Fruit fly (Drosophila melanogaster) whole organism, adult: ENCODE data around the gene cutlet.

Source experiments
- CG11617 ChIP-seq: fragments of 200-800 bp; sonication (Bioruptor generic); optimal IDR thresholded peaks from 2 replicates; lab custom pipeline; 2017; ENCODE audit warnings: mild to moderate bottlenecking, missing biosample characterization, missing genetic modification reagents, missing genetic modification characterization
- CG12768 ChIP-seq: fragments of 200-800 bp; sonication (Bioruptor generic); optimal IDR thresholded peaks from 2 replicates; lab custom pipeline; 2017; ENCODE audit warnings: missing biosample characterization, missing genetic modification characterization, mild to moderate bottlenecking, moderate library complexity, missing genetic modification reagents
- CG14711 ChIP-seq: fragments of 200-800 bp; sonication (Bioruptor generic); optimal IDR thresholded peaks from 2 replicates; lab custom pipeline; 2018; ENCODE audit warnings: missing biosample characterization, mild to moderate bottlenecking, missing genetic modification characterization, moderate library complexity
- CG1620 ChIP-seq: fragments of 200-800 bp; sonication (Bioruptor generic); optimal IDR thresholded peaks from 2 replicates; lab custom pipeline; 2016; ENCODE audit warnings: missing biosample characterization, missing genetic modification characterization
- CG33017 ChIP-seq: fragments of 200-800 bp; sonication (Bioruptor generic); optimal IDR thresholded peaks from 2 replicates; lab custom pipeline; 2018; ENCODE audit warnings: missing biosample characterization, mild to moderate bottlenecking, missing genetic modification characterization, moderate library complexity
- CG5204 ChIP-seq: fragments of 200-800 bp; sonication (Bioruptor generic); optimal IDR thresholded peaks from 2 replicates; lab custom pipeline; 2016; ENCODE audit warnings: missing biosample characterization, missing genetic modification characterization
- CG7045 ChIP-seq: fragments of 200-800 bp; sonication (Bioruptor generic); optimal IDR thresholded peaks from 2 replicates; lab custom pipeline; 2017; ENCODE audit warnings: missing biosample characterization, mild to moderate bottlenecking, missing genetic modification characterization
- CG7101 ChIP-seq: fragments of 200-800 bp; sonication (Bioruptor generic); optimal IDR thresholded peaks from 2 replicates; lab custom pipeline; 2018; ENCODE audit warnings: missing biosample characterization, mild to moderate bottlenecking, missing genetic modification characterization, moderate library complexity
- Clk ChIP-seq: fragments of 200-800 bp; sonication (Bioruptor generic); optimal IDR thresholded peaks from 2 replicates; lab custom pipeline; 2017; ENCODE audit warnings: missing biosample characterization, missing genetic modification characterization
- Crg-1 ChIP-seq: fragments of 200-800 bp; sonication (Bioruptor generic); optimal IDR thresholded peaks from 2 replicates; lab custom pipeline; 2016; ENCODE audit warnings: missing biosample characterization, missing genetic modification characterization
- Hr96 ChIP-seq: fragments of 200-800 bp; sonication (Bioruptor generic); optimal IDR thresholded peaks from 2 replicates; lab custom pipeline; 2016; ENCODE audit warnings: missing biosample characterization, missing genetic modification characterization
- Mnt ChIP-seq: fragments of 200-800 bp; sonication (Bioruptor generic); optimal IDR thresholded peaks from 2 replicates; lab custom pipeline; 2016; ENCODE audit warnings: missing biosample characterization, mild to moderate bottlenecking, missing genetic modification characterization
- bab1 ChIP-seq: fragments of 200-800 bp; sonication (Bioruptor generic); optimal IDR thresholded peaks from 3 replicates; lab custom pipeline; 2019; ENCODE audit warnings: missing biosample characterization, mild to moderate bottlenecking, missing genetic modification characterization, moderate library complexity
- cic ChIP-seq: fragments of 200-800 bp; sonication (Bioruptor generic); optimal IDR thresholded peaks from 2 replicates; lab custom pipeline; 2017; ENCODE audit warnings: missing biosample characterization, mild to moderate bottlenecking, missing genetic modification characterization, moderate library complexity
- cnc ChIP-seq, 2 experiments: fragments of >200 bp; optimal IDR thresholded peaks; 2 replicates each; lab custom pipeline; 2017
- kay ChIP-seq: fragments of 200-800 bp; sonication (Bioruptor generic); peaks from one replicate; lab custom pipeline; 2016; ENCODE audit warnings: missing biosample characterization, missing genetic modification characterization, borderline replicate concordance
- ovo ChIP-seq: fragments of 200-800 bp; sonication (Bioruptor generic); optimal IDR thresholded peaks from 2 replicates; lab custom pipeline; 2016; ENCODE audit warnings: missing biosample characterization, missing genetic modification characterization
- pad ChIP-seq: fragments of 200-800 bp; sonication (Bioruptor generic); optimal IDR thresholded peaks from 3 replicates; lab custom pipeline; 2017; ENCODE audit warnings: missing biosample characterization, missing genetic modification characterization, mild to moderate bottlenecking, moderate library complexity, missing genetic modification reagents
- tj ChIP-seq: fragments of 200-800 bp; sonication (Bioruptor generic); optimal IDR thresholded peaks from 3 replicates; lab custom pipeline; 2017; ENCODE audit warnings: missing biosample characterization, mild to moderate bottlenecking, missing genetic modification characterization, moderate library complexity
- toe ChIP-seq: fragments of 200-800 bp; sonication (Bioruptor generic); optimal IDR thresholded peaks from 2 replicates; lab custom pipeline; 2016; ENCODE audit warnings: missing biosample characterization, missing genetic modification characterization

cutlet gene

DNA sequence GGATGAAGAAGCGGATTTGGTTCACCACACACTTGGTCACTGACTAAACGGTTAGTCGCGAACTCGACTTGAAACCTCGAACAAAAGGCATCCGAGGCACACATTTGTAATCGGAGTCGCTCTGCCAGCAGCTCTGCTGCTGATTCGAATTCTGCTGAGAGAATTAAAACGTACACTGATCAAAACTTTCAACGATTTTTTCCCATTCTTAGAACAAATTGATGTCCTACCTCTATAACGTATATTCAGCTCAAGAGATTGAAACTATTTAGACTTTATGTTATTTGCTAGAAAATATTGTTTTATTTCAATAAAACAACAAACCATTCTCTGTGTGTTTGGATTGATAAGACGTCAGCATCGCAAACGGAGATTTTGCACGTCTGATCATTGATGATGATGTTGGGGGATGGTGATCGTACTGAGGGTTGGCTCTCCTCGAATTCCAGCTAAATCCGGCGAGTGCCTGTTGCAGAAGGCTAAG is 6.1 kb downstream of the cutlet start, which contains the start of gene CG31778:
TSS of gene CG31778 (minus strand) at position 51 of the 484 bp plus-strand sequence.
- TF ChIP-seq Crg-1 (GFP tag; lab: Kevin White, UChicago) (no peak), cnc (optimal IDR thresholded peaks at IDR 0.05; lab: Kevin White, UChicago) (no peak), CG12768 (GFP tag; lab: Kevin White, UChicago) (peak; percentile 42), CG7045 (peak; percentile 6), kay (GFP tag; lab: Kevin White, UChicago) (no peak), toe (no peak), CG5204 (peak; percentile 50), CG14711 (tag; lab: Kevin White, UChicago) (peak; percentile 69), CG33017 (tag; lab: Kevin White, UChicago) (peak; percentile 83), CG7101 (peak; percentile 73), CG11617 (peak; percentile 24), CG1620 (no peak), cic (GFP tag; lab: Kevin White, UChicago) (no peak), Clk (GFP tag; lab: Kevin White, UChicago) (no peak), Hr96 (GFP tag; lab: Kevin White, UChicago) (no peak), bab1 (GFP tag; lab: Kevin White, UChicago) (no peak), Mnt (GFP tag; lab: Kevin White, UChicago) (peak; percentile 30), tj (GFP tag; lab: Kevin White, UChicago) (peak; percentile 36), pad (GFP tag; lab: Kevin White, UChicago) (peak; percentile 13), ovo (GFP tag; lab: Kevin White, UChicago) (no peak)

DNA sequence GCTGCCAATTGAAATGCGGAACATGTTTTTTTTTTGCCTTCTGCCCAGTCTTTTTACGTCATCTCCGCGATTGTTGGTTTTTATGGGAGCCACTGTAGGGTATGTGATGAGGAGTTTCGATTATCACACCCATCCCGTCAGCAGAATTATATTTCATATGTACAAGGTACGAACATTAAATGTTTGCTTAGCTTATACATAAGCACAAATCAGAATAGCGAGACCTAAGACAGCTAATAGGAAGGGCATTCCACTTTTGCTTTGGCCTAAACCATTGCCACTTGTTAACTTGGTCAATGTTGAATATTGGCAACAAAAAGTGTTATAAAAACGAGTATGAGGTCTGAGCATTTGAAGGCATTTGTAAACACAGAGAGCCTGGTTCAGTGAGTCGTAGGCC is 8.3 kb downstream of the cutlet start, which contains the start of gene CG2816:
TSS of gene CG2816 (plus strand) at position 400 of the 400 bp plus-strand sequence.
- TF ChIP-seq kay (GFP tag; lab: Kevin White, UChicago) (peak; percentile 77), CG14711 (tag; lab: Kevin White, UChicago) (peak; percentile 64), CG7045 (peak; percentile 44), CG11617 (no peak), Hr96 (GFP tag; lab: Kevin White, UChicago) (peak; percentile 54), pad (GFP tag; lab: Kevin White, UChicago) (peak; percentile 22), Mnt (GFP tag; lab: Kevin White, UChicago) (no peak), Crg-1 (GFP tag; lab: Kevin White, UChicago) (no peak), tj (GFP tag; lab: Kevin White, UChicago) (peak; percentile 13), Clk (GFP tag; lab: Kevin White, UChicago) (no peak), bab1 (GFP tag; lab: Kevin White, UChicago) (no peak), CG7101 (peak; percentile 45), CG1620 (peak; percentile 7), ovo (GFP tag; lab: Kevin White, UChicago) (no peak), CG5204 (peak; percentile 69), CG12768 (GFP tag; lab: Kevin White, UChicago) (peak; percentile 64), CG33017 (tag; lab: Kevin White, UChicago) (peak; percentile 79), toe (peak; percentile 57), cnc (optimal IDR thresholded peaks at IDR 0.05; lab: Kevin White, UChicago) (no peak)

DNA sequence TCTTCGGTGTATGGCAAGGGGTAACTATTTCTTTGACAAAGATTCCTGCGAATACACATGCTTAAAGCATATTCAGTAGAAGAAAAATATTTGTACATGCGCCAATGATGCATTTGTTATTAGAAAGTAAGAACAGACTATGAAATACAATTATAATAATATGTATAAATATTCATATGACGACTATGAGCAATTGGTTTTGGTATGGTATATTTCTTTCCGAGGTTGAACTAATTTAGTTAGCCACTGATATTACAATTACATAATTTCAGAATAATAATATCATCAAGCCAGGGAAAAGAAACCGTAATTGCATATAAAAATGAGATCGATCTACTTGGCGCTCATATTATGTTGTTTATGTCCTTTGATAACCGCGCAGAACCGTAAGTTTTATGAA is 10.0 kb downstream of the cutlet start, which contains the start of gene CG43145:
TSS of gene CG43145 (plus strand) at position 301 of the 400 bp plus-strand sequence.
- no peak for TF ChIP-seq CG33017 (tag; lab: Kevin White, UChicago)
- TF ChIP-seq tj (GFP tag; lab: Kevin White, UChicago) = no peak
- TF ChIP-seq Hr96 (GFP tag; lab: Kevin White, UChicago) = no peak
- TF ChIP-seq Clk (GFP tag; lab: Kevin White, UChicago) = no peak
- TF ChIP-seq CG5204 = no peak
- no peak for TF ChIP-seq kay (GFP tag; lab: Kevin White, UChicago)
- no peak for TF ChIP-seq Mnt (GFP tag; lab: Kevin White, UChicago)

DNA sequence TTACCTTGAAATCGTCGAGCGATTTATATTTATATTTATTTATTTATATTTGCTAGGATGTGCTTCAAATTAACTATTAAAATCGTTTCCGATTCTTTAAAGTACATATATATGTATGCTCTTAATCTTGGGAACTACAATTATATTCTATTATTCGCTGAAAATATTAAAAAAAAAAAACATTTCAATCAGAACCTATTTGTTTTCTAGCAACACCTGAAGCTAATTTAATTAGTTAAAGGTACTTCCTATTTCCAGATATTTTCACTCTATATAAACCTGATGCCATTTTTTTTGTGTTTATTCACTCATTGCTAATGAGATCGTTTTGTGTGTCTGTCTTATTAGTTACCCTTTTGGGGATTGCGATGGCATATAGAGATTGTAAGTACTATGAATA is 10.6 kb downstream of the cutlet start, which contains the start of gene CG42467:
TSS of gene CG42467 (plus strand) at position 301 of the 400 bp plus-strand sequence.
- TF ChIP-seq CG14711 (tag; lab: Kevin White, UChicago) (no peak), kay (GFP tag; lab: Kevin White, UChicago) (no peak), ovo (GFP tag; lab: Kevin White, UChicago) (no peak), bab1 (GFP tag; lab: Kevin White, UChicago) (no peak), CG11617 (no peak), pad (GFP tag; lab: Kevin White, UChicago) (no peak), Crg-1 (GFP tag; lab: Kevin White, UChicago) (no peak), CG5204 (no peak), CG1620 (no peak), toe (no peak), CG7045 (no peak), CG7101 (no peak), CG12768 (GFP tag; lab: Kevin White, UChicago) (no peak), cnc (optimal IDR thresholded peaks at IDR 0.05; lab: Kevin White, UChicago) (no peak), CG33017 (tag; lab: Kevin White, UChicago) (no peak), Clk (GFP tag; lab: Kevin White, UChicago) (no peak), Hr96 (GFP tag; lab: Kevin White, UChicago) (no peak)

DNA sequence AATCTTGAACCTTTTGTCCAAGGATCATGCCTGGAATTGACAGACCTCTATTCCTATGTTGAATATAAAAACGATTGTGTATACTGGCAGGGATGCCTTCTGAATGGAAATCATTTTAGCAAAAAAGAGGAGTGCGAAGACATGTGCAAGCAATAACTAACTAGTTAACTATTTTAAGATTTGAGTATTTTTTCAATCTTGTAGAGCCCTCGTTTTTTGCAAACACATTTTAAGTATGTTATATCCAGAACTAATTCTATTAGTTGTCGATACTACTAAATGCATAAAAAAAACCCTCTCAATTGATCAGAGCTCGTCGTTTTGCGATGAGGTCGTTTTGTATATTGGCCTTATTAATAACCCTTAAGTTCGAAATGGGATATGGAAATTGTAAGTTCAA is 11.2 kb downstream of the cutlet start, which contains the start of gene Sfp24C1:
TSS of gene Sfp24C1 (plus strand) at position 301 of the 400 bp plus-strand sequence.
- no peak for TF ChIP-seq toe

DNA sequence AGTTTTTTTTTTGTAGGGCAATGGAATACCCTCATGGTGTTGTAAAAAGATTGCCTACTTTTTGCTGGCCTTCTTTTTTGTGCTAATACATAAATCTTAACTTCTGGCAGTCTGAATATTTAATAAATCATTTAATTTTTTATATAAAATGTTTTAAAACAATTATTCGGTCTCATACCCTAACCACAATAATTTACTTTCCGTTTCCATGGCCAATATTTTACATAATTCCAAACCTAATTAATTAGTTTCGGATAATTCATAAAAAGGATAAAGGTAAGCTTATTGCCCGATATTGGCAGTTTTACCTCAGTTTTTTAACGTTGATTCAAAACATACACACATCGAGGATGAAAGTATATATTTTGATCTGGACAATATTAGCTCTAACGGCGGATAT is 11.7 kb downstream of the cutlet start, which contains the start of gene CG42465:
TSS of gene CG42465 (plus strand) at position 301 of the 400 bp plus-strand sequence.
- no peak for TF ChIP-seq CG12768 (GFP tag; lab: Kevin White, UChicago)
- TF ChIP-seq CG1620 = no peak
- no peak for TF ChIP-seq CG11617
- TF ChIP-seq toe = no peak
- TF ChIP-seq Crg-1 (GFP tag; lab: Kevin White, UChicago) = no peak
- TF ChIP-seq cnc (optimal IDR thresholded peaks at IDR 0.05; lab: Kevin White, UChicago) = no peak
- no peak for TF ChIP-seq pad (GFP tag; lab: Kevin White, UChicago)
- TF ChIP-seq Mnt (GFP tag; lab: Kevin White, UChicago) = no peak
- TF ChIP-seq CG14711 (tag; lab: Kevin White, UChicago) = no peak
- TF ChIP-seq kay (GFP tag; lab: Kevin White, UChicago) = no peak
- no peak for TF ChIP-seq CG7045
- no peak for TF ChIP-seq CG33017 (tag; lab: Kevin White, UChicago)
- no peak for TF ChIP-seq cic (GFP tag; lab: Kevin White, UChicago)
- no peak for TF ChIP-seq CG7101
- TF ChIP-seq tj (GFP tag; lab: Kevin White, UChicago) = no peak
- no peak for TF ChIP-seq Clk (GFP tag; lab: Kevin White, UChicago)
- TF ChIP-seq ovo (GFP tag; lab: Kevin White, UChicago) = no peak
- TF ChIP-seq CG5204 = no peak
- no peak for TF ChIP-seq bab1 (GFP tag; lab: Kevin White, UChicago)
